Fruit fly (Drosophila melanogaster): ENCODE data around the gene CG42558.

Gene CG42558

DNA sequence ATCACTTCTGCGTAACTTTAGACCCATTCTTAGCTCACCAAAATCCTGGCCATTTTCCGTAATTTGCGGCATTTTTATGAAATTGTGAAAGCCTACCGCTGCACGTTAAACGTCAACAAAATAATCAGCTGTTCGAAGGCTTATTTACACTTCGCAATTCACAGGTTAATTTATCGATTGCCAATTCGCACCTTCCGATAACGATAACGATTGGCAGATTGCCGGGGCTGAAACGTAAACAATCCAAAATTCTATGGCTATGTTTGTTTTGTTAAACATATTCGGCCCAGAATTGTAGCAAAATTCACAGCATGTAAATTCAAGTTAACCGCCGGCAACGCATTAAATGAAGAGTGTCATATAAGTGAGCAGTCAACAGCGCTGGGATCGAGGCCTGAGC, 2.7 kb downstream of the CG42558 start, which contains the start of the genes eIF2Balpha and Vps13B:
Gene eIF2Balpha (minus strand): TSS at position 133 of the 400 bp plus-strand sequence.
Gene Vps13B (plus strand): TSS at position 223 of the 400 bp plus-strand sequence.
- TF ChIP-seq CTCF (optimal IDR thresholded peaks at IDR 0.05) (no peak), CG8478 (optimal IDR thresholded peaks at IDR 0.05) (no peak)

dm6 chr3R:29959329-29959728, 26.2 kb downstream of the CG42558 start:
- no peak for TF ChIP-seq CG8478 (optimal IDR thresholded peaks at IDR 0.05)
- TF ChIP-seq CTCF (optimal IDR thresholded peaks at IDR 0.05) = no peak

DNA sequence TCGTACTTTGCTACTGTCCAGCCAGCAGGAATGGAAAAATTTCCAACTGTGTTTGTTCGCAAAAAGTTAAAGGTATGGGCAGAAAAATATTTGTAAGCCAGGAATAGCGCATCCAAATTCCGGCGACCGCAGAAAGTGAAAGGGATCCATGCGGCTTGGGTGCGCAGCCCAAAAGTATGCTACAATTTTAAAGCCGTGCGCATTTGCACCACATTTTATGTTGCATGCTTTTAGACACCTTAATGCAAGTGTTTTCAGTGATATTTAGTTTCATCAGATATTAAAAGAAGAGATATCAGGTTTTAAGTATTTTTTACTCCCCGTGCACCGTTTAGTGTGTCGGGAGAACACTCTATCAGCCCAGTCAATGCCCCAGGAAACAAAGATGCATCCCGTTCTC, 30.0 kb downstream of the CG42558 start:
- no peak for TF ChIP-seq CTCF (optimal IDR thresholded peaks at IDR 0.05)
- TF ChIP-seq CG8478 (optimal IDR thresholded peaks at IDR 0.05) = no peak

DNA sequence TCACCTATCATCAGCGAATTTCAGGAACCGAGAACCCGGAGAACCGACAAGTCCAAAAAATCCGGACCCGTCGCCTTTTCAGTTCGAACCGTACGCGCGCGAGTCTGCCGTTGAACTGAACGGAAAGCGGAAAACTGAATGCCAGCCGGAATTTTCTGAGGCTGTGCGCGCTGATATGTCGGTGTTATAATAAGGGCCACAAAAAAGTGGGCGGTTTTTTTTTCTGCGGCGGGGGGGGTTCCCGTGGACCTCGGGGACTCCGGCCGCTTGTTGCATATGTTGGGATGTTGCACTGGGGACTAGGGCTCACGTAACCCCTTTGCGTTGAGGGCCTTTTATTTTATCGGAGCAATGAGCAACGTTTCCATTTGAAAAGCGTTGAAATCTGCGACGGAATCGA, 36.3 kb downstream of the CG42558 start, which contains the start of gene TkR99D:
Gene TkR99D (minus strand): TSS at position 101 of the 400 bp plus-strand sequence.
- TF ChIP-seq CTCF (optimal IDR thresholded peaks at IDR 0.05) (no peak), CG8478 (optimal IDR thresholded peaks at IDR 0.05) (no peak)

dm6 chr3R:29978595-29978994, 45.5 kb downstream of the CG42558 start:
- TF ChIP-seq CG8478 (optimal IDR thresholded peaks at IDR 0.05) (no peak), CTCF (optimal IDR thresholded peaks at IDR 0.05) (no peak)

DNA sequence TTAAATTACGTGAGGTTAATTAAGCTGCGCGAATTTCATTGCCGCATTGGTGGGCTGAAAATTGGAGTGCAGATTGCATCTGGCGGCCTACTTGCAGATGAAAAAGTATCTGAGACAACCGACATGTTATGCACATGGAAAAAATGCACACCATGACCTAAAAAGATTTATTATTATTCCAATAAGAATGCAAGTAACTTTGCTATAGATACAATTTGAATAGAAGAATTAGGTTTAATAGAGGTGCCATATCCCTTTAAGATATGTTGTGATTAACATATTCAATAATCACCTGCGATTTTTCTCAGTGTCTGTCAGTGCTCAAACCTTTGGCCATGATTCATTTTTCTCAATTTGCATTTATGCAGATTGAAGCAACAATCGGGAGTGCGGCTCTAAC, 48.4 kb downstream of the CG42558 start:
- TF ChIP-seq CTCF (optimal IDR thresholded peaks at IDR 0.05) (no peak), CG8478 (optimal IDR thresholded peaks at IDR 0.05) (no peak)

- TF ChIP-seq CG8478 (optimal IDR thresholded peaks at IDR 0.05) (no peak), CTCF (optimal IDR thresholded peaks at IDR 0.05) (no peak)
Observed at dm6 chr3R:29982027-29982426, 48.9 kb downstream of the CG42558 start.

DNA sequence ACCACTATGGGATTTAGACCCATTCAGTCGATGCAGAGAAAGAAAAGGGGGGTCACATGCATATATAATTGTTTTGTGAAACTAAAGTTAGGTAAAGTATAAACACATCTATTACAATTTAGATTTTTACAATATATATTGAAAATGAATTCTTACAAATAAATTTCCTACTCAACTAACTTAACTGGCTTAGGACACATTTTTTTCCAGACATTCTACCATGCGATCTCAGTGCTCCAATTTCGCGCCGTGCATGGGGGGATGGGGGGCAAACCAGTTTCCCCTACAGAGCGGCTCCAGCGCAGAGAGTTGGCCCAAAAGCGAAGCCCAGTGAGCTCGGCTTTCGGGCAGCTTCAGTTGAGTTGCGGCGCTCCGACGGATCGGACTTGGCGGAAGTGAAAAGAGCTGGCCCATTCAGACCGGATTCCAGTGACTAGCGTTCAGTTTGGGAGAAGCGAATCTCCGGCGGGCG, 50.0 kb downstream of the CG42558 start, which contains the start of gene CG7896:
Gene CG7896 (plus strand): TSS at position 354 of the 472 bp plus-strand sequence.
- no peak for TF ChIP-seq CTCF (optimal IDR thresholded peaks at IDR 0.05)
- TF ChIP-seq CG8478 (optimal IDR thresholded peaks at IDR 0.05) = no peak

dm6 chr3R:29983886-29984285, 50.8 kb downstream of the CG42558 start:
- TF ChIP-seq CG8478 (optimal IDR thresholded peaks at IDR 0.05) (no peak), CTCF (optimal IDR thresholded peaks at IDR 0.05) (no peak)
